Worm (Caenorhabditis elegans) whole organism, L4 larva: ENCODE results near the gene W04D12.1.

ENCODE experiments used
- F44E2.7 ChIP-seq: fragments of 200-800 bp; sonication (Bioruptor generic); IDR thresholded peaks from 2 replicates; pipeline ENCODE4 v2.1.2; 2022; ENCODE audit warnings: missing genetic modification characterization, missing compliant biosample characterization
- F49E8.2 ChIP-seq: sonication (generic microtip); optimal IDR thresholded peaks from 2 replicates; lab custom pipeline; 2016; ENCODE audit warnings: missing compliant biosample characterization, mild to moderate bottlenecking, missing genetic modification characterization, borderline replicate concordance
- R02D3.7 ChIP-seq: fragments of 150-350 bp; sonication (generic microtip); optimal IDR thresholded peaks from 3 replicates; lab custom pipeline; 2014; ENCODE audit warnings: missing biosample characterization, missing genetic modification characterization
- Y75B8A.6 ChIP-seq: fragments of 200-800 bp; sonication (Bioruptor generic); IDR thresholded peaks from 2 replicates; pipeline ENCODE4 v1.3.6; 2022; ENCODE audit warnings: missing genetic modification reagents, missing genetic modification characterization, missing compliant biosample characterization
- ZK337.2 ChIP-seq: fragments of 200-800 bp; sonication (Bioruptor generic); IDR thresholded peaks from 2 replicates; pipeline ENCODE4 v1.3.6; 2022; ENCODE audit warnings: missing genetic modification reagents, missing genetic modification characterization, missing compliant biosample characterization
- ZK546.5 ChIP-seq, 2 experiments: sonication (generic microtip); optimal IDR thresholded peaks; 2 replicates each; lab custom pipeline; 2017; ENCODE audit warnings: missing biosample characterization in 2 of 2, missing genetic modification characterization in 2 of 2
- aha-1 ChIP-seq: fragments of 150-350 bp; peaks from one replicate; lab custom pipeline; 2014; ENCODE audit warnings: missing biosample characterization, missing genetic modification characterization
- ceh-20 ChIP-seq: fragments of 200-800 bp; sonication (Bioruptor generic); IDR thresholded peaks from 2 replicates; pipeline ENCODE4 v1.3.6; 2022; ENCODE audit warnings: missing genetic modification reagents, missing genetic modification characterization, missing compliant biosample characterization
- ceh-44 ChIP-seq: fragments of 200-800 bp; sonication (Bioruptor generic); IDR thresholded peaks from 2 replicates; pipeline ENCODE4 v1.3.6; 2022; ENCODE audit warnings: missing genetic modification reagents, missing genetic modification characterization, missing compliant biosample characterization
- daf-12 ChIP-seq: fragments of 150-350 bp; optimal IDR thresholded peaks from 2 replicates; lab custom pipeline; 2014; ENCODE audit warnings: missing biosample characterization, missing genetic modification reagents, missing genetic modification characterization
- daf-19 ChIP-seq: fragments of 200-800 bp; sonication (Bioruptor generic); conservative IDR thresholded peaks from 2 replicates; pipeline ENCODE4 v1.3.6; 2022; ENCODE audit warnings: missing genetic modification characterization, missing compliant biosample characterization
- dpl-1 ChIP-seq: fragments of 150-350 bp; optimal IDR thresholded peaks from 2 replicates; lab custom pipeline; 2014; ENCODE audit warnings: missing biosample characterization, missing genetic modification reagents, missing genetic modification characterization
- dve-1 ChIP-seq: sonication (generic microtip); optimal IDR thresholded peaks from 2 replicates; lab custom pipeline; 2017; ENCODE audit warnings: antibody characterized with exemption, mild to moderate bottlenecking, missing genetic modification characterization, missing compliant biosample characterization; ENCODE audit not compliant: insufficient read depth
- egl-43 ChIP-seq: fragments of 200-800 bp; sonication (Bioruptor generic); IDR thresholded peaks from 2 replicates; pipeline ENCODE4 v1.3.6; 2022; ENCODE audit warnings: missing genetic modification reagents, missing genetic modification characterization, missing compliant biosample characterization
- fkh-10 ChIP-seq: fragments of 150-350 bp; optimal IDR thresholded peaks from 2 replicates; lab custom pipeline; 2014; ENCODE audit warnings: missing biosample characterization, missing genetic modification reagents, missing genetic modification characterization
- hif-1 ChIP-seq, 2 experiments: sonication (generic microtip); optimal IDR thresholded peaks; 2 replicates each; lab custom pipeline; 2016 to 2017; ENCODE audit warnings: missing compliant biosample characterization in 2 of 2, missing genetic modification characterization in 2 of 2, missing genetic modification reagents in 2 of 2, missing genotype in 2 of 2, mild to moderate bottlenecking in 1 of 2
- hlh-30 ChIP-seq: sonication (generic microtip); optimal IDR thresholded peaks from 2 replicates; lab custom pipeline; 2017; ENCODE audit warnings: antibody characterized with exemption, mild to moderate bottlenecking, missing genetic modification characterization, missing compliant biosample characterization; ENCODE audit not compliant: insufficient read depth
- hmg-1.1 ChIP-seq: fragments of 200-800 bp; sonication (Bioruptor generic); IDR thresholded peaks from 2 replicates; pipeline ENCODE4 v1.3.6; 2022; ENCODE audit warnings: missing genetic modification reagents, missing genetic modification characterization, missing compliant biosample characterization
- lin-1 ChIP-seq: fragments of 200-800 bp; sonication (Bioruptor generic); IDR thresholded peaks from 2 replicates; pipeline ENCODE4 v1.3.6; 2022; ENCODE audit warnings: missing genetic modification reagents, missing genetic modification characterization, missing compliant biosample characterization
- lir-3 ChIP-seq: sonication (generic microtip); optimal IDR thresholded peaks from 2 replicates; lab custom pipeline; 2016; ENCODE audit warnings: mild to moderate bottlenecking, missing genetic modification characterization, missing compliant biosample characterization
- lsy-2 ChIP-seq, 2 experiments: fragments of 150-350 bp in 1 of 2; sonication (generic microtip) in 1 of 2; optimal IDR thresholded peaks; 2 replicates each; lab custom pipeline; 2014 to 2017; ENCODE audit warnings: missing biosample characterization in 2 of 2, missing genetic modification characterization in 2 of 2
- mes-2 ChIP-seq: sonication (generic microtip); optimal IDR thresholded peaks from 2 replicates; lab custom pipeline; 2016; ENCODE audit warnings: missing genotype, mild to moderate bottlenecking, missing genetic modification characterization, missing compliant biosample characterization; ENCODE audit not compliant: poor library complexity, severe bottlenecking
- mxl-2 ChIP-seq: fragments of 200-800 bp; sonication (Bioruptor generic); conservative IDR thresholded peaks from 2 replicates; pipeline ENCODE4 v1.3.6; 2022; ENCODE audit warnings: missing genetic modification reagents, missing genetic modification characterization, missing compliant biosample characterization
- nhr-10 ChIP-seq: fragments of 150-350 bp; optimal IDR thresholded peaks from 2 replicates; lab custom pipeline; 2014; ENCODE audit warnings: missing biosample characterization, missing genetic modification characterization
- nhr-41 ChIP-seq: fragments of 200-800 bp; sonication (Bioruptor generic); IDR thresholded peaks from 2 replicates; pipeline ENCODE4 v1.3.6; 2022; ENCODE audit warnings: missing genetic modification reagents, missing genetic modification characterization, missing compliant biosample characterization
- nhr-48 ChIP-seq: sonication (generic microtip); optimal IDR thresholded peaks from 2 replicates; lab custom pipeline; 2016; ENCODE audit warnings: mild to moderate bottlenecking, missing genetic modification characterization, missing compliant biosample characterization
- nhr-77 ChIP-seq: fragments of 150-350 bp; optimal IDR thresholded peaks from 2 replicates; lab custom pipeline; 2014; ENCODE audit warnings: missing biosample characterization, missing genetic modification characterization
- pqm-1 ChIP-seq: sonication (generic microtip); optimal IDR thresholded peaks from 2 replicates; lab custom pipeline; 2017; ENCODE audit warnings: missing biosample characterization, missing genetic modification characterization
- saeg-2 ChIP-seq: fragments of 200-800 bp; sonication (Bioruptor generic); IDR thresholded peaks from 2 replicates; pipeline ENCODE4 v1.3.6; 2022; ENCODE audit warnings: missing genetic modification reagents, missing genetic modification characterization, missing compliant biosample characterization
- sdz-12 ChIP-seq: fragments of 200-800 bp; sonication (Bioruptor generic); optimal IDR thresholded peaks from 2 replicates; lab custom pipeline; 2018; ENCODE audit warnings: mild to moderate bottlenecking, missing genetic modification characterization, missing compliant biosample characterization
- set-16 ChIP-seq: fragments of 200-800 bp; sonication (Bioruptor generic); IDR thresholded peaks from 2 replicates; pipeline ENCODE4 v1.3.6; 2022; ENCODE audit warnings: missing genetic modification reagents, missing genetic modification characterization, missing compliant biosample characterization
- snpc-1.2 ChIP-seq: fragments of 200-800 bp; sonication (Bioruptor generic); IDR thresholded peaks from 2 replicates; pipeline ENCODE4 v1.3.6; 2022; ENCODE audit warnings: missing genetic modification reagents, missing genetic modification characterization, missing compliant biosample characterization
- spr-1 ChIP-seq: sonication (generic microtip); optimal IDR thresholded peaks from 2 replicates; lab custom pipeline; 2016; ENCODE audit warnings: mild to moderate bottlenecking, missing genetic modification characterization, missing compliant biosample characterization
- tag-97 ChIP-seq: fragments of 200-800 bp; sonication (Bioruptor generic); IDR thresholded peaks from 2 replicates; pipeline ENCODE4 v1.3.6; 2022; ENCODE audit warnings: missing genetic modification characterization, missing compliant biosample characterization
- tra-1 ChIP-seq: fragments of 200-800 bp; sonication (Bioruptor generic); IDR thresholded peaks from 2 replicates; pipeline ENCODE4 v1.3.6; 2022; ENCODE audit warnings: missing genetic modification reagents, missing genetic modification characterization, missing compliant biosample characterization
- unc-130 ChIP-seq: sonication (generic microtip); optimal IDR thresholded peaks from 2 replicates; lab custom pipeline; 2016; ENCODE audit warnings: missing genetic modification reagents, missing genetic modification characterization, missing compliant biosample characterization
- unc-62 ChIP-seq, 3 experiments: fragments of 150-350 bp in 1 of 3; sonication (generic microtip); optimal IDR thresholded peaks in 2 of 3; peaks in 1 of 3; 1 replicate in 1 of 3; 2 replicates in 2 of 3; lab custom pipeline; 2014 to 2017; ENCODE audit warnings: missing biosample characterization in 3 of 3, missing genetic modification characterization in 3 of 3, missing genetic modification reagents in 3 of 3, missing genotype in 1 of 3
- vab-7 ChIP-seq: fragments of 200-800 bp; sonication (Bioruptor generic); IDR thresholded peaks from 2 replicates; pipeline ENCODE4 v1.3.6; 2022; ENCODE audit warnings: missing genetic modification reagents, missing genetic modification characterization, missing compliant biosample characterization
- zip-11 ChIP-seq: fragments of 200-800 bp; sonication (Bioruptor generic); IDR thresholded peaks from 2 replicates; pipeline ENCODE4 v1.3.6; 2022; ENCODE audit warnings: missing genetic modification characterization, missing compliant biosample characterization
- ztf-11 ChIP-seq: fragments of 150-350 bp; optimal IDR thresholded peaks from 2 replicates; lab custom pipeline; 2014; ENCODE audit warnings: missing biosample characterization, missing genetic modification characterization

Gene W04D12.1

DNA sequence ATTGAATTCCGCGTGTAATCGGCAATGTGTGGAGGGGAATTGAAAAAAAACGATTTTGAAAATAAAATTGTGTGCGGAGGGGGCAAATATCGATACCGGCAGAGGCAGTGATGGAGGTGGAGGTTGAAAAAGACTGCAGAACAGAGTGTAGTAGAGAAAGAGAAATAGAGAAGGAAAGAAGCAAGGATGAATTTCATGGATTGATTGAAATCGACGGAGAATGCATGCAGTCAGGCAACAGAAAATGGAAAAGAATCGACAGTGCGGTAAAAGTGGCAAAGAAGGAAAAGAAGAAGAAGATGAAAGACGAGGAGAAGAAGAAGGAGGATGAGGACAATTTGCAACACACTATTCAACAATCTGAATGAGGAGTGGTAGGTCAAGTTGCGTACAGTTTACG lies at the start of gene W04D12.1:
Gene W04D12.1, plus strand, starts transcription at position 111 of the 400 bp plus-strand sequence.
- TF ChIP-seq ceh-20 (GFP tag; lab: Robert Waterston, UW) (no peak), egl-43 (GFP tag; lab: Robert Waterston, UW) (no peak), vab-7 (GFP tag; lab: Robert Waterston, UW) (no peak), saeg-2 (GFP tag; lab: Robert Waterston, UW) (no peak), aha-1 (tag; lab: Kevin White, UChicago) (no peak), ceh-44 (GFP tag; lab: Robert Waterston, UW) (no peak), unc-62 (GFP tag; optimal IDR thresholded peaks at IDR 0.05 in 1 of 2; lab: Kevin White, UChicago) (peak in 1 of 2 experiments; percentile 63), unc-62 (tag; optimal IDR thresholded peaks at IDR 0.05; lab: Kevin White, UChicago) (no peak), nhr-77 (tag; lab: Kevin White, UChicago) (no peak), dve-1 (tag; lab: Kevin White, UChicago) (no peak), snpc-1.2 (GFP tag; lab: Robert Waterston, UW) (0 out of 2 replicates have a peak, but pooled peaks have one; percentile 32), ZK337.2 (0 out of 2 replicates have a peak, but pooled peaks have one; percentile 15), mxl-2 (GFP tag; lab: Robert Waterston, UW) (no peak), pqm-1 (tag; lab: Kevin White, UChicago) (no peak)

DNA sequence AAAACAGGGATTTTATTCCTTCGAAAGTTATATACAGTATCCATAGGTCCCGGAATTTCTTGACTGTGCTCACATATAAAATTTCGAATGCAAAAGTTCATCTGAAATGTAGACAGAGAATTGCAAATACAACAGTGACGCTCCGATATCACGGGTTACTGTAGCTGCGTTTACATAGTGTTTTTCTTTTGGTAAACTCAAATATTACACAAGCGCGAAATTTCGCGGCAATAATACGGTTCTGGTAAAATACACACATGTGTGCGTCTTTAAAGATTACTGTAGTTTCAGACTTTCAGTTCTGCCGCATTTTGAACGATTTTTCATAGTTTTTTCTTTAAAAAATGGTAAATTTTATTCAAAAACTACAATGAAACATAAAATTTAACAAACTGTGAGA lies 46.2 kb upstream of the W04D12.1 start, which contains the start of gene rev-3:
Gene rev-3, minus strand, starts transcription at position 101 of the 400 bp plus-strand sequence.
- no peak for TF ChIP-seq tag-97 (GFP tag; lab: Robert Waterston, UW)
- TF ChIP-seq ztf-11 (tag; lab: Kevin White, UChicago), result no peak
- no peak for TF ChIP-seq sdz-12 (GFP tag; lab: Kevin White, UChicago)
- no peak for TF ChIP-seq aha-1 (tag; lab: Kevin White, UChicago)
- no peak for TF ChIP-seq lin-1
- TF ChIP-seq F44E2.7, result no peak
- TF ChIP-seq hlh-30 (tag; lab: Kevin White, UChicago), result no peak

DNA sequence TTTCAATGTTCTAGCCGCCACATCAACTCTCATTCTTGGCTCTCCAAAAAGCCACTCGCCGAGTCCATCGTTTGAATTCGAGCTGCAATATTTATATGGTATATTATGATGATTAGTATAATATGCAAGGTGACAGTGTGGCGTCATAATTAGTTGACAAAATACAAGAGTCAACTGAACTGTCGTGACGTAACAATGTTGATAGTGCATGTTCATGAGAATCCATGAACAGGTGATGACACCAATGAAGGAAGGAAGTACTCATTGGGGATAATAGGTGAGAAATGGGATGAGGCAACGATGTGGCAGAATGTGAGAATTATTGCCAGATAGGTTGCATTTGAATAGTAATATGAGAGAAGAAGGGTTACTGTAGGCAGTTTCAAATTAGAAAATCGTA lies 41.7 kb upstream of the W04D12.1 start:
- no peak for TF ChIP-seq lsy-2 (tag; optimal IDR thresholded peaks at IDR 0.05; lab: Kevin White, UChicago)

DNA sequence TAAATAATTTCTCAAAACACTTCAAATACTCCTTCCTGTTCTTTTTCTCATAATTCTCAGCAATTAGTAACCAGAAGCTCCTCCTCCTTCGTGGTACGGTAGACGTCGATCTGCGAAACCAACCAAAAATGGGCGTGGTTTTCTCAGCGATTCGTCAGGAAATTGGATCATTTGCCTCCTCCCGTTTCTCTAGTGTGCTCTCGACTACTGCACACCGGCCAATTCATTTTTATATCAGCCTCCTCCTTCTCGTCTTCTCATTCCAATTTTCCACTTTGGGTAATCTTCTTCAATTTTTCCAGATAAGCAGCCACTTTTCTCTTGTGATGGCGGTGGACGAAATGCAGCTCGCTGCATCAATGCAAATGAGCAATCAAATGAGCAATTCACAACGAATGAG lies 38.0 kb upstream of the W04D12.1 start, which contains the start of gene ceh-10:
Gene ceh-10, plus strand, starts transcription at position 301 of the 400 bp plus-strand sequence.
- TF ChIP-seq lir-3 (tag; lab: Kevin White, UChicago) (no peak), daf-19 (no peak), fkh-10 (GFP tag; lab: Kevin White, UChicago) (no peak), ZK546.5 (tag; optimal IDR thresholded peaks at IDR 0.05; lab: Kevin White, UChicago) (no peak), set-16 (GFP tag; lab: Robert Waterston, UW) (no peak)

DNA sequence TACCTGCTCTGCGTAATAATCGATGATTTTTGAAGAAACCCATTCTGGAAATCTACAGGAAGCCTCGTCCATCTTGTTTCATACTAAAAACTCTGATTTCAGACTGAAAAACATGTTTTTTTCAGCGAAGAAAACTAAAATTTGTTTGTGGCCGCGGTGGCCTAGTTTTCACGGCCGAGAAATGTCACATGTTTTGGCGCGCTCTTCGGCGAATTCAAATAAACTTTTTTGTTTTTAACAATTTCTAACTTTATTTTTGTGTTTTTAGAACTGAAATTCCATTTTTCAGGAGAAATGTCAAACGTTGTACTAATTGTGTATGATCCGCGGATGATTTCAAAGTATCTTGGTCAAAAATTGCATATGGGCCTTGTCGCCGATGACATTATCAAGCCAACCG lies 33.8 kb upstream of the W04D12.1 start, which contains the start of the genes polq-1 and him-10:
Gene polq-1, minus strand, starts transcription at position 190 of the 400 bp plus-strand sequence.
Gene him-10, plus strand, starts transcription at position 290 of the 400 bp plus-strand sequence.
- TF ChIP-seq R02D3.7 (tag; lab: Kevin White, UChicago) (no peak), tag-97 (GFP tag; lab: Robert Waterston, UW) (no peak), F49E8.2 (tag; lab: Kevin White, UChicago) (no peak), zip-11 (no peak), mes-2 (tag; lab: Kevin White, UChicago) (peak; percentile 89), hmg-1.1 (GFP tag; lab: Robert Waterston, UW) (no peak), tra-1 (no peak), nhr-41 (GFP tag; lab: Robert Waterston, UW) (no peak), nhr-48 (tag; lab: Kevin White, UChicago) (no peak), Y75B8A.6 (GFP tag; lab: Robert Waterston, UW) (no peak), spr-1 (tag; lab: Kevin White, UChicago) (no peak), hif-1 (tag; optimal IDR thresholded peaks at IDR 0.05; lab: Kevin White, UChicago) (peak in 1 of 2 experiments; percentile 38), daf-12 (tag; lab: Kevin White, UChicago) (no peak), nhr-10 (tag; lab: Kevin White, UChicago) (no peak), dpl-1 (GFP tag; lab: Kevin White, UChicago) (peak; percentile 76), unc-130 (GFP tag; lab: Kevin White, UChicago) (peak; percentile 59), hlh-30 (tag; lab: Kevin White, UChicago) (peak; percentile 55)
- TF ChIP-seq, all 104 proteins: peak for 5
